Worm (Caenorhabditis elegans): ENCODE measurements around the gene txdc-9.

The txdc-9 gene

DNA sequence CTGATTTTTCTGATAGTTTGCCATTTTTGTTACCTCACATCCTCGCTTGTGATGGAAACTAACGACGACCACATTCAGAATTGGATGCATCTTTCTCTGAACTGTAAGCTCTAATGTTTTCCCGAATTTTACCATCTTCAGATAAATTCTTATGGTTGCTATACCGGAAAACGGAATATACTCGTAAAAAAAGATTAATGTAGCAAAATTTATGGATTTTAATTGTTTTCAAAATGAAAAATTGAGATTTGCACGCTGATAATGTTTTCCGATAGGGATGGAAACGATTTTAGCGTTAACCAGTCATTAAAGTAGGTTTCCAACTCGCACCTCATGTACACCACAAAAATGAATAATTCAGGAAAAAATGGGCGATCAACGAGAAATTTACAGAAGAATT is 18.6 kb downstream of the txdc-9 start, which contains the start of gene T26A5.6:
Gene T26A5.6, minus strand, starts transcription at position 101 of the 400 bp plus-strand sequence.
- TF ChIP-seq unc-62 (GFP tag; optimal IDR thresholded peaks at IDR 0.05): no peak

DNA sequence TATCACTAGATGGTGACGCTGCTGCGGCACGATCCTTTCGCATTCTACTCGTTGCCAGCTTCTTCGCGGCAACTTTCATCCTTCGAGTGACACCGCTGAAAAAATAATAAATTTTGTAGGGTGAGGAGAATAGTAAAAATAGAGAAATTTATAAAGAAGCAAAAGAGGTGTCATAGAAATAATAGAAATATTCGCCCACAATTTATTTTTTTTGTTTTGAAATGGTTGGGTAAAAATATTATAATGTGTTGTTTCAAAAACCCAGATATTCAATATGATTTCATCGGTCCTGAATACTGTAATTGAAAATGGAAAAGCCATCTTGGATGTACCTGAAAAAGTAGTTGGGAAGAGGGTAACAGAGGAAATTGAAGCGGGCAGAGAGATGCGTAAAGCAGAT is 20.3 kb downstream of the txdc-9 start, which contains the start of gene set-1:
Gene set-1, minus strand, starts transcription at position 101 of the 400 bp plus-strand sequence.
- TF ChIP-seq unc-62 (GFP tag; optimal IDR thresholded peaks at IDR 0.05): no peak

DNA sequence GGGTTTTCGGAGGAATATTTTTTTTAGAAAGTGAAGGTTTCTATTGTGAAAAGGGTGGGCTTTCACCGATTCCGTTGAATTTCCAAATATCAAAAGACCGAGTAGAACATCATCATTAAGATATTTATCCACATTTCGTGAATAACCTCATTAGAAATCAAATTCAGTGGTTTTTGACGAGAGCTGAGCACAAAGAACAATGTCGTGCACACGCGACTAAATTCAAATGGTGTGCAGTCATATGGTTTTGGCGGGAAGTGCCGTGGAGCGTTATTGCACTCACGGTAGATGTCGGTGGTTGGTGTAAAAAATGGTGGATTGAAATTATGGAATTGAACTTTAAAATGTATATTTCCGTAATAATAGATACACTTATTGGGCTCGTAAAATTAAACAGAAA is 20.7 kb downstream of the txdc-9 start:
- no peak for TF ChIP-seq unc-62 (GFP tag; optimal IDR thresholded peaks at IDR 0.05)

DNA sequence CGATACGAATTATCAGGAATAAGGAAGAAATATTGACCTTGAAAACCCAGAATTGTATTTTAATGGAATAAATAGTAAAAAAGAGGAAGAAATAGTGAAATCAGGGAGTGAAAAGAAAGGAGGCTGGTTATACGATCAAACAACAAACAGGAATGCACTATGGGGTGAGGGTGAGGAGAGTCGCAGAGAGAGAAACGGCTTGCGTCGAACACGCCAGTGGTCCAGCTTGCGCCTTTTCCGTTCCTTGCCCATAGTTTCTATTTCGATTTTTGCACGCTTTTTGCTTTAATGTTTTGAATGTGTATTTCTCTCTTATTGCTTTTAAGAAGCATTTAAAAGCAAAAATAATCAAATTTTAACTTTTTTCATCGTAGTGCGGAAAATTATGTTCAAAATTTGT is 21.7 kb downstream of the txdc-9 start:
- no peak for TF ChIP-seq unc-62 (GFP tag; optimal IDR thresholded peaks at IDR 0.05)

DNA sequence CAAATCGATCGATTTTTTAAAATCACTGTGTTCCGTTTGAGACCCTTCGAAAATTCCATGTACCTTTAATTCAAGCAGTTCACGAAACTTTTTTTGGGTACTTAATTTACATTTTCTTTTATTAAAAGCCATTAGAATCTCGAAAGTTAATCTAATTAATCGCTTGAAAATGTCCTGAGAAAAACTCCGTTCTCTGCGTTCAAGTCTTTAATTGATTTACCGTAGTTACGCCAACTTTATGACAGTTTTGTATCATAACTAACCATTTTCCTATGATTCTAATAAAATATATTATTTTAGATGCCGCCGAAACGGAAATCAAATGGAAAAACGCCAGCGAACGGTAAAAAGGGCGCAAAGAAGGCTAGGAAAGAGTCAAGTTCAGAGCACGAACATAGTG is 22.2 kb downstream of the txdc-9 start, which contains the start of gene jhdm-1:
Gene jhdm-1, plus strand, starts transcription at position 301 of the 400 bp plus-strand sequence.
- TF ChIP-seq unc-62 (GFP tag; optimal IDR thresholded peaks at IDR 0.05): no peak

DNA sequence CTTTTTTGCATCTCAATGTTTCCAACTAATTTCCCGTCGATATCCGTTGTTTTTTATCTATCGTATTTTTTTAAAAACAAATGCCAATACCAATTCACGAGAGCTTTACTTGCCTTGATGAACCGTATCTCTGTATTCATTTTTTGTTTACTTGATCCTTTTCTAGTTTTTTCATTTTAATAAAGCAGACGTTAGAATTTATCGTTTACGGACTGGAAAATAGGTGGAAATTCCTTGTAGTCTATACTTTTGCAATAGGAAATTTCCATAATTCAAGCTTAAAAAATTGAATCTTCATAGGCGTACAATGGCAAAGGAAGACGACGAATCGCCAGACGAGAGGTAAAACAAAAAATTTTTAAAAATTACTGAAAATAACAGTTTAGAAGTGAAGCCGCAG is 27.8 kb downstream of the txdc-9 start, which contains the start of gene algn-1:
Gene algn-1, plus strand, starts transcription at position 301 of the 400 bp plus-strand sequence.
- TF ChIP-seq unc-62 (GFP tag; optimal IDR thresholded peaks at IDR 0.05): no peak

DNA sequence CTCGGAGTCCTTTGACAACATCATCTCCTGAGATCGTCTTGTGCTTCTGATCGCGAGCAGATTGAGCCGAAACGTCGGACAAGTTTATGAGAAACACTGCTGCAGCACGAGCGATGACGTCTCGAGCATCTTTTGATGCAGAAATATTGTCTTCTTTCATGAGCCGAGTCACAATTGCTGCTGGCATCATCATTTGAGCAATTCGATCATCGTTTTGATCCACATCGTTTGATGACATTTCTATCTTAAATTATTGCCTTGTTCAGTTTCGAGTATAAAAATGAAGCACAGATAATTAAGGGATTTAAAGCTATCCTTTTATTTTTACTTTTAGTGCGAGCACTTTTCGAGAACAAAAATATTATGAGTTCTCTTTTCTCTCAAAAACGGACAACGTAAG is 30.6 kb downstream of the txdc-9 start, which contains the start of gene T26A5.8:
Gene T26A5.8, minus strand, starts transcription at position 247 of the 400 bp plus-strand sequence.
- TF ChIP-seq unc-62 (GFP tag; optimal IDR thresholded peaks at IDR 0.05): no peak

DNA sequence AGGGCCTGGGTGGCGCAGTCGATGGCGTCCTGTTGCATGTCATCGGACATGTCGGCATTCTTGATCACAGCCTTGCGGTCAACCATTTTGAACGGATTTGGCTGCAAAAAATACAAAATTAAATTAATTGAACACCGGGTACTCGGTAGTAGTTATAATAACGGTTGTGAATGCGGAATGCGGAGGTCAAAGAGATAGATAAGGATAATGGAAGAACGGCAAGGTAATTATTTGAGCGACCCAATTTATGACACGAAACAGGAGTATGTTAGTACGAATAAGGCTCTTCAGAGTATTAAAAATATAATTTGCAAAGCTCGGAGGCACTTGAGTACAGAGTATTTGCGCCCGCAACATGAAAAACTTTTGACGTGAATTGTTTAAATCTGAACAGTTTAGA is 31.7 kb downstream of the txdc-9 start, which contains the start of gene dlc-1:
Gene dlc-1, minus strand, starts transcription at position 101 of the 400 bp plus-strand sequence.
- TF ChIP-seq unc-62 (GFP tag; optimal IDR thresholded peaks at IDR 0.05): no peak

DNA sequence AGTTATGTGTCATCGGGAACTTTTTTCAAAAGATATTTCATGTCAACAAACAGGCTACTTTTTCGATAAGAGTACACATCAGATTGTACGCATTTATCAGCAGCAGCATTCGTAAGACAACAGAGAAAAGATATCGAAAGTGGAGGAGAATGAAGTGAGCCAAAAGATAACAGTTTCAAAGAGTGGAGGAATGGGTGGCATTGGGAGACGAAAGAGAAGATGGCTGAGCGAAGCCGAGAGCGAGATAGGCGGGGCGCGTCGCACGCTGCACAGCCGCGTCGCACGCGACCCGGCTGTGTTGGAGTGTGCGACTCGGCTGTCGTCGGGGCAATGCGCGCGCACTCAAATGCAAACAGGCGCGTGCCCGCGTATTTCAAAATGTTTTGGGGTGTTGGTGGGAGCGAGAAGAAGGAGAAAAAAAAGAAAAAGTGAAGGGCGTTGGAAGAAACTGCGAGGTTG is 32.2 kb downstream of the txdc-9 start:
- no peak for TF ChIP-seq unc-62 (GFP tag; optimal IDR thresholded peaks at IDR 0.05)

DNA sequence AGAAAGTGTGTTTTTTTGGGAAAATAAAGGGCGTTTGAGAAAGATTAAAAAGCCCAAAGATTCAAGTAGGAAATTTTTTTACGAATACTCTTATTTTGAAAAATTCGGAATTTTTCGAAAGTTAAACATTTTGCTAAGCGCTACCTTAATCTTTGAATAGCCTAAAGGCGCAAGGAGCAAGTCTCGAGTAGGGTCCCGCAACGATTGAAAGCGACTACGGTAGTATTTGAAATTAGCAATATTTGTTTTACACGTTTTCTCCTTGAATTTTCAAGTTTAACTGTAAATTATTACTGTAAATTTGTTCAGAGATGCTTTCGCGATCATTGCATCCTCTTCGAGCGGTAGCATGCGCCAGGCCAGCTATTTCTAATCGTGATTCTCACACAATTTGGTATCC is 32.9 kb downstream of the txdc-9 start, which contains the start of gene nduf-2.2:
Gene nduf-2.2, plus strand, starts transcription at position 310 of the 400 bp plus-strand sequence.
- TF ChIP-seq unc-62 (GFP tag; optimal IDR thresholded peaks at IDR 0.05): no peak

DNA sequence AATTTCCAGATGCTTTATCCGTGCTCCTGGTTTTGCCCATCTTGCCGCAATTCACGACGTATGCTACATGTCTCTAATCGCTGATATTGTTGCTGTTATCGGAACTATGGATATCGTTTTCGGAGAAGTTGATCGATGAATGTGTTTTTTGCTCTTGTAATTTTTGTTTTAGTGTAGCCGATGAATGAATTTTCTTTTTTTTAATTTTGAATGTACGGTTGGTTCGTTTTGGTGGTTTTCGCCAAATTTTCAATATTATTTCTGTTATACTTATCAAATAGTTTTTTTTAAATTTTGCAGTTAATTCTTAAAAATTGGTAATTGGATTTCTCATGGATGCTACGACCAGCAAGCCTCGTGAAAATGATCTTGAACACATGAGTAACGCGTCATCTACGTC is 35.0 kb downstream of the txdc-9 start, which contains the start of gene T26A5.2:
Gene T26A5.2, plus strand, starts transcription at position 301 of the 400 bp plus-strand sequence.
- TF ChIP-seq unc-62 (GFP tag; optimal IDR thresholded peaks at IDR 0.05): no peak

DNA sequence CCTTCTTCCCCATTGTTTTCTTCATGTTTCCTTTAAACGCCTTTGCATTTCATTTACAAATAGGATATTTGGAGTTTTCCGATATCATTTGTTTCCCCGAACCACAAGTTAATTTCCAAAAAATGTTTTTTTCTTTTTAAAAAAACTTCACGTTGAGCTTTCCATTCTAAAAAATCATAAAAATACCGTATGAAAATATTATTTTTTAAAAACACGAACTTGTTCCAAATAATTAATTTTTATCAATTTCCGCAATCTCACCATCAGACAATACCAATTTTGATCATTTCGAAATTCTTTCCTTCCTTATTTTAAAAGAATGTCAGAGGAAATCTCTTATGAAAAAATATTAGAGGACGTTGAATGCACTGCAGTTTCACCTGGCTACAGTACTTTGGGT is 39.5 kb downstream of the txdc-9 start, which contains the start of gene wht-6:
Gene wht-6, plus strand, starts transcription at position 301 of the 400 bp plus-strand sequence.
- no peak for TF ChIP-seq unc-62 (GFP tag; optimal IDR thresholded peaks at IDR 0.05)

DNA sequence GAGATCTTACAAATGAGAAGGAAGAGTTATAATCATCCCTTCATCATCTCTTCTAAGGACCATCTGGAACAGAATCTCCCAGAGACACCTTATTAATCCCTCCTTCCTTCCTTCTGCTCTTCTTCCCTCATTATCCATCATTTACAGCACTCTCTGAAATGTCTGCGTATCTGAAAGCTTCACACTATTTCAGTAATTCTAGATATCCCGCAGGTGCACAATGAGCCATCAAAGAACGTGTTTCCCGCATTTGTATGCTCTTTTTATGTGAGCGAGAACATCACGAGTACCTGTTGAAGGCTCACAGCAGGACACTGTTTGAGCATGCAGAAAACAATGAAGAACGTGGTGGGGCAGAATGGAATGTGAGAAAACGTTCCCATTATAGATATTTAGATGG is 44.4 kb downstream of the txdc-9 start:
- no peak for TF ChIP-seq unc-62 (GFP tag; optimal IDR thresholded peaks at IDR 0.05)

DNA sequence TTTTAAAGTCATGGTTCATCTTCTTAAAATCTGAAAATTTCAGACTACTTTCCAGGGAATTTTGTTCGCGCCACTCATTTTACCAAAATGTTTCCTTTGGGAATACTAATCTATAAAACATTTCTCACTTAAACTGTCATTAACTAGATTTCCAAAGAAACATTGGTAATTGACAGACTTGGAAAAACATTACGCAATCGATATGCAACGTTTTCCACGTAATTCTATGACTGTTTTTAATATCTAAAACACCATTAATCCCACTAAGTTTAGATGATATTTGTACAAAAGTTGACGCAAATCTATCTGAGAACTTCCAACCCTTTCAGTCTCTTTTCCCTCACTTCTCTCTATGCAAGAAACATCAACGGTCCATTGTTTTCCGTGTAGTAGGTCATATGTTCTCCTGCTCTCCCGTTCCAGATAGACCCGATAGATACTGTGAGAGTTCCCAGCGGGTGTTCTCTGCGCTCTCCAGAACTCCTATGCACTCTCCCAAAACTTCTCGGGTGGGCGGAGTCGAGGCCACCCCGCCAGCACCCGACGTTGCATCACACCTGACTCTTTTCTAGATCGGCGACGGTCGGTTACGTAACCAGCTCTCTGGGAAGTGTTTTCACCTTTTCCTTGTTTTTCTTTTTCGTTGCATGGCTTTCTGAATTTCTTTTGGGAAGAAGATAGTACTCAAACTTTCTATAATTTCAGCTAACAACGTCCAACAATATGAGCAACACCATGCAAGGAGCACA is 46.5 kb downstream of the txdc-9 start, which contains the start of gene zip-8:
Gene zip-8, plus strand, starts transcription at position 700 of the 749 bp plus-strand sequence.
- no peak for TF ChIP-seq unc-62 (GFP tag; optimal IDR thresholded peaks at IDR 0.05)

DNA sequence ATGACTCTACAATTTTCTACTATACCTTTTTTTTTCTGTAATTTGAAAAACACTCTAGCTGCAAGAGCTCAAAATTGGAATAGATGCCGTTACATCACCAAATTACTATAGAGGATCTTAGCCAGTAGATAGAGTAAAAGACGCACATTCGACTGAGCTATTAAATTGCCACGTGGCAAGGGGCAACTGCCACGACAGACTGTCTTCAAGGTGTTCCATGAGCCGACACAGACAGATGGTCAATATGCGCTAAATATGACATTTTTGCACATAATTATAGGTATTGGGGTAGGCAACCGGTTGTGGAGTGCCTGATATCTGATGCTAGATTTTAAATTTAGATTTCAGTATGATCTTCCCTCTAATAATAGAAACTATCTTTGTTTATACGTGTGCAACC is 47.5 kb downstream of the txdc-9 start:
- TF ChIP-seq unc-62 (GFP tag; optimal IDR thresholded peaks at IDR 0.05): no peak
